Worm (Caenorhabditis elegans) whole organism, young adult: Measurements from ENCODE around the gene miz-1.
A peak's percentile ranks its signal among the peaks of the same experiment; 100 is the strongest.

ENCODE experiments used
- F22D6.2 ChIP-seq: sonication (generic microtip); optimal IDR thresholded peaks from 2 replicates; lab custom pipeline; 2016; ENCODE audit warnings: mild to moderate bottlenecking, missing genetic modification characterization, missing compliant biosample characterization
- F33H1.4 ChIP-seq: fragments of 200-800 bp; sonication (Bioruptor generic); IDR thresholded peaks from 2 replicates; pipeline ENCODE4 v1.3.6; 2022; ENCODE audit warnings: missing genetic modification reagents, missing genetic modification characterization, missing compliant biosample characterization
- F37B4.10 ChIP-seq: fragments of 200-800 bp; sonication (Bioruptor generic); IDR thresholded peaks from 2 replicates; pipeline ENCODE4 v1.3.6; 2022; ENCODE audit warnings: missing genetic modification characterization, missing compliant biosample characterization
- F39B2.1 ChIP-seq: fragments of 200-800 bp; sonication (Bioruptor generic); IDR thresholded peaks from 2 replicates; pipeline ENCODE4 v1.3.6; 2022; ENCODE audit warnings: missing genetic modification reagents, missing genetic modification characterization, missing compliant biosample characterization
- Y53F4B.3 ChIP-seq: fragments of 200-800 bp; sonication (Bioruptor generic); IDR thresholded peaks from 2 replicates; pipeline ENCODE4 v1.3.6; 2022; ENCODE audit warnings: missing genetic modification reagents, missing genetic modification characterization, missing compliant biosample characterization
- Y67H2A.10 ChIP-seq: fragments of 200-800 bp; sonication (Bioruptor generic); conservative IDR thresholded peaks from 2 replicates; pipeline ENCODE4 v1.3.6; 2022; ENCODE audit warnings: missing genetic modification reagents, missing genetic modification characterization, missing compliant biosample characterization
- Y79H2A.3 ChIP-seq: fragments of 200-800 bp; sonication (Bioruptor generic); conservative IDR thresholded peaks from 2 replicates; pipeline ENCODE4 v1.3.6; 2022; ENCODE audit warnings: missing genetic modification reagents, missing genetic modification characterization, missing compliant biosample characterization
- ama-1 ChIP-seq, 3 experiments: fragments of 150-350 bp in 1 of 3; sonication (generic microtip) in 2 of 3; optimal IDR thresholded peaks; 2 replicates each; lab custom pipeline; 2014 to 2018; ENCODE audit warnings: missing biosample characterization in 2 of 3, missing genetic modification characterization in 2 of 3, missing genetic modification reagents in 2 of 3
- atf-7 ChIP-seq: sonication (generic microtip); optimal IDR thresholded peaks from 2 replicates; lab custom pipeline; 2017; ENCODE audit warnings: mild to moderate bottlenecking, missing genetic modification characterization, missing compliant biosample characterization
- athp-1 ChIP-seq: sonication (generic microtip); optimal IDR thresholded peaks from 2 replicates; lab custom pipeline; 2017; ENCODE audit warnings: mild to moderate bottlenecking, missing genetic modification characterization, missing compliant biosample characterization
- attf-6 ChIP-seq: fragments of 200-800 bp; sonication (Bioruptor generic); IDR thresholded peaks from 2 replicates; pipeline ENCODE4 v1.3.6; 2022; ENCODE audit warnings: missing genetic modification reagents, missing genetic modification characterization, missing compliant biosample characterization
- bed-1 ChIP-seq: fragments of 200-800 bp; sonication (Bioruptor generic); IDR thresholded peaks from 2 replicates; pipeline ENCODE4 v1.3.6; 2022; ENCODE audit warnings: missing genetic modification reagents, missing genetic modification characterization, missing compliant biosample characterization
- ccch-3 ChIP-seq: fragments of 200-800 bp; sonication (Bioruptor generic); optimal IDR thresholded peaks from 2 replicates; lab custom pipeline; 2018; ENCODE audit warnings: mild to moderate bottlenecking, missing genetic modification characterization, missing compliant biosample characterization
- dox-1 ChIP-seq: fragments of 200-800 bp; sonication (Bioruptor generic); IDR thresholded peaks from 2 replicates; pipeline ENCODE4 v1.3.6; 2022; ENCODE audit warnings: missing genetic modification reagents, missing genetic modification characterization, missing compliant biosample characterization
- dpff-1 ChIP-seq: sonication (generic microtip); optimal IDR thresholded peaks from 2 replicates; lab custom pipeline; 2017; ENCODE audit warnings: mild to moderate bottlenecking, missing genetic modification characterization, missing compliant biosample characterization
- ekl-4 ChIP-seq: fragments of 200-800 bp; sonication (Bioruptor generic); IDR thresholded peaks from 2 replicates; pipeline ENCODE4 v1.3.6; 2022; ENCODE audit warnings: missing genetic modification reagents, missing genetic modification characterization, missing compliant biosample characterization
- ets-4 ChIP-seq: fragments of 200-800 bp; sonication (Bioruptor generic); optimal IDR thresholded peaks from 2 replicates; lab custom pipeline; 2018; ENCODE audit warnings: mild to moderate bottlenecking, missing genetic modification characterization, missing compliant biosample characterization
- hlh-12 ChIP-seq: sonication (generic microtip); optimal IDR thresholded peaks from 2 replicates; lab custom pipeline; 2016; ENCODE audit warnings: missing genetic modification characterization, missing compliant biosample characterization
- hmg-1.2 ChIP-seq: fragments of 200-800 bp; sonication (Bioruptor generic); IDR thresholded peaks from 2 replicates; pipeline ENCODE4 v1.3.6; 2022; ENCODE audit warnings: missing genetic modification reagents, missing genetic modification characterization, missing compliant biosample characterization
- hmg-20 ChIP-seq: fragments of 200-800 bp; sonication (Bioruptor generic); IDR thresholded peaks from 2 replicates; pipeline ENCODE4 v1.3.6; 2022; ENCODE audit warnings: missing genetic modification reagents, missing genetic modification characterization, missing compliant biosample characterization
- lin-40 ChIP-seq: sonication (generic microtip); optimal IDR thresholded peaks from 2 replicates; lab custom pipeline; 2016; ENCODE audit warnings: missing genetic modification characterization, mild to moderate bottlenecking, missing compliant biosample characterization, missing genotype, missing genetic modification reagents
- mes-4 ChIP-seq: sonication (generic microtip); optimal IDR thresholded peaks from 2 replicates; lab custom pipeline; 2016; ENCODE audit warnings: missing genotype, missing genetic modification characterization, missing compliant biosample characterization
- nfyb-1 ChIP-seq: fragments of 200-800 bp; sonication (Bioruptor generic); IDR thresholded peaks from 2 replicates; pipeline ENCODE4 v1.3.6; 2022; ENCODE audit warnings: missing genetic modification reagents, missing genetic modification characterization, missing compliant biosample characterization
- nhr-179 ChIP-seq: sonication (generic microtip); optimal IDR thresholded peaks from 2 replicates; lab custom pipeline; 2016; ENCODE audit warnings: mild to moderate bottlenecking, missing genetic modification characterization, missing compliant biosample characterization
- nhr-80 ChIP-seq: sonication (generic microtip); optimal IDR thresholded peaks from 2 replicates; lab custom pipeline; 2016; ENCODE audit warnings: missing genetic modification characterization, missing compliant biosample characterization
- pbrm-1 ChIP-seq: fragments of 200-800 bp; sonication (Bioruptor generic); IDR thresholded peaks from 2 replicates; pipeline ENCODE4 v1.3.6; 2022; ENCODE audit warnings: missing genetic modification reagents, missing genetic modification characterization, missing compliant biosample characterization
- rcor-1 ChIP-seq: fragments of 200-800 bp; sonication (Bioruptor generic); IDR thresholded peaks from 2 replicates; pipeline ENCODE4 v1.3.6; 2022; ENCODE audit warnings: missing genetic modification reagents, missing genetic modification characterization, missing compliant biosample characterization
- sea-2 ChIP-seq: fragments of 200-800 bp; sonication (Bioruptor generic); IDR thresholded peaks from 2 replicates; pipeline ENCODE4 v1.3.6; 2022; ENCODE audit warnings: missing genetic modification characterization, missing compliant biosample characterization
- snpc-3.4 ChIP-seq: sonication (generic microtip); optimal IDR thresholded peaks from 2 replicates; lab custom pipeline; 2017; ENCODE audit warnings: missing genetic modification characterization, mild to moderate bottlenecking, missing compliant biosample characterization, antibody characterized with exemption, moderate library complexity, missing genotype, missing genetic modification reagents
- tbp1 ChIP-seq: fragments of 200-800 bp; sonication (Bioruptor generic); optimal IDR thresholded peaks from 2 replicates; lab custom pipeline; 2018; ENCODE audit warnings: mild to moderate bottlenecking, missing genetic modification characterization, missing compliant biosample characterization
- tlf-1 ChIP-seq: fragments of 200-800 bp; sonication (Bioruptor generic); optimal IDR thresholded peaks from 2 replicates; lab custom pipeline; 2018; ENCODE audit warnings: mild to moderate bottlenecking, missing genetic modification characterization, missing compliant biosample characterization
- xnd-1 ChIP-seq: sonication (generic microtip); optimal IDR thresholded peaks from 2 replicates; lab custom pipeline; 2016; ENCODE audit warnings: missing genotype, missing genetic modification reagents, missing genetic modification characterization, missing compliant biosample characterization
- ztf-25 ChIP-seq: fragments of 200-800 bp; sonication (Bioruptor generic); IDR thresholded peaks from 2 replicates; pipeline ENCODE4 v1.3.6; 2022; ENCODE audit warnings: missing genetic modification reagents, missing genetic modification characterization, missing compliant biosample characterization
- ztf-26 ChIP-seq: sonication (generic microtip); optimal IDR thresholded peaks from 2 replicates; lab custom pipeline; 2017; ENCODE audit warnings: missing genetic modification characterization, missing compliant biosample characterization
- ztf-3 ChIP-seq: fragments of 200-800 bp; sonication (Bioruptor generic); optimal IDR thresholded peaks from 2 replicates; lab custom pipeline; 2018; ENCODE audit warnings: mild to moderate bottlenecking, missing genetic modification characterization, missing compliant biosample characterization

Gene miz-1

ce11 chrIV:10779328-10779727 is 32.9 kb upstream of the miz-1 start:
- TF ChIP-seq nfyb-1 (GFP tag; lab: Robert Waterston, UW) (0 out of 2 replicates have a peak, but pooled peaks have one; percentile 11), hmg-20 (GFP tag; lab: Robert Waterston, UW) (no peak), dox-1 (GFP tag; lab: Robert Waterston, UW) (no peak)

ce11 chrIV:10780583-10780982 is 31.6 kb upstream of the miz-1 start, which contains the start of gene swt-3:
Gene swt-3 (minus strand): TSS chrIV:10780683.
- TF ChIP-seq F37B4.10 (GFP tag; lab: Robert Waterston, UW) (no peak), tbp1 (GFP tag; lab: Kevin White, UChicago) (no peak), mes-4 (tag; lab: Kevin White, UChicago) (no peak), ztf-25 (GFP tag; lab: Robert Waterston, UW) (no peak), ekl-4 (GFP tag; lab: Robert Waterston, UW) (no peak), F22D6.2 (tag; lab: Kevin White, UChicago) (no peak), Y67H2A.10 (GFP tag; lab: Robert Waterston, UW) (no peak), Y79H2A.3 (GFP tag; lab: Robert Waterston, UW) (no peak), xnd-1 (tag; lab: Kevin White, UChicago) (no peak), attf-6 (GFP tag; lab: Robert Waterston, UW) (no peak), ccch-3 (GFP tag; lab: Kevin White, UChicago) (no peak)

DNA sequence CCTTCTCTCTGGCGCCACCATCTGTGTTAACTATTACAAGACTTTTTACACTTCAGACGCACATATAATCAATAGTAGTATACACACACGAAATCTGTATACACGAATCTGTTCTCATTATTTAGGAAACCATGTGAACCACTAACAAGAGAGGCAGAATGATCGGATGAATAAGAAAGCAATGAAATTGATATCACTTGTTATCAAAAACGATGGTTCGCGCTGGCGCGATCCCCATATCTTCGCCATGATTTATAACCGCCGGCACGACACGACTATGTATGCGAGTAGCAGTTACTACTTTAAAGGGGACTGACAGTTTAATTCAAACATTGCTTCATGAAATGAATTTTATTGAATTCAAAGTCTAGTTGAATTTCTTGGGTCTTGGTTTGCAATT is 30.9 kb upstream of the miz-1 start:
- no peak for TF ChIP-seq pbrm-1 (GFP tag; lab: Robert Waterston, UW)
- no peak for TF ChIP-seq rcor-1 (GFP tag; lab: Robert Waterston, UW)
- no peak for TF ChIP-seq athp-1
- no peak for TF ChIP-seq xnd-1 (tag; lab: Kevin White, UChicago)
- TF ChIP-seq atf-7 (tag; lab: Kevin White, UChicago): no peak
- no peak for TF ChIP-seq dpff-1 (tag; lab: Kevin White, UChicago)
- no peak for TF ChIP-seq tlf-1 (GFP tag; lab: Kevin White, UChicago)
- TF ChIP-seq F39B2.1: no peak
- TF ChIP-seq nhr-179 (tag; lab: Kevin White, UChicago): no peak
- TF ChIP-seq sea-2: no peak
- TF ChIP-seq ets-4 (GFP tag; lab: Kevin White, UChicago): no peak
- no peak for TF ChIP-seq ztf-3 (GFP tag; lab: Kevin White, UChicago)
- TF ChIP-seq ama-1 (optimal IDR thresholded peaks at IDR 0.05; lab: Kevin White, UChicago): no peak
- TF ChIP-seq ama-1 (GFP tag; optimal IDR thresholded peaks at IDR 0.05; lab: Kevin White, UChicago): no peak
- TF ChIP-seq snpc-3.4 (tag; lab: Kevin White, UChicago): no peak
- no peak for TF ChIP-seq nhr-80 (tag; lab: Kevin White, UChicago)
- no peak for TF ChIP-seq hmg-20 (GFP tag; lab: Robert Waterston, UW)
- TF ChIP-seq F33H1.4 (GFP tag; lab: Robert Waterston, UW): no peak

ce11 chrIV:10782014-10782413 is 30.2 kb upstream of the miz-1 start:
- peak; percentile 57 for TF ChIP-seq ztf-26 (tag; lab: Kevin White, UChicago)
- no peak for TF ChIP-seq Y79H2A.3 (GFP tag; lab: Robert Waterston, UW)
- peak; percentile 32 for TF ChIP-seq lin-40 (tag; lab: Kevin White, UChicago)

DNA sequence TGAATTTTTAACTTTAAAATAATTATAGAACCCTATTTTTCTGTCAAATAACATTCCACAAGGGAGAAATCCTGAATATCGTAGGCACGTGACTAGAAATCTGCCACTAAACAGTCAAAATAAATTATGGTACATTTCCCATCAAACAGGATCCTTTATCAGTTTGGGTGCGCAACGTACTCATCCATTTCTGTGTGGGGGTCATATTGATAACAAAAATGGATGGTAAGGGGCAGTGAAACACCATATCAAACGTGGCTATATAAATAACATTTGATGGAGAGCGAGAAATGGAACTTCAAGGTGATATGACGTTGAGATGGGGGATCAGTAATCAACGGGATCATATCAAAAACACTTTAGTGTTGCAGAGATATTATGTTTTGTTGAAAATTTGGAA is 28.1 kb upstream of the miz-1 start:
- TF ChIP-seq Y53F4B.3 (GFP tag; lab: Robert Waterston, UW): no peak
- TF ChIP-seq ztf-25 (GFP tag; lab: Robert Waterston, UW): no peak
- no peak for TF ChIP-seq ztf-3 (GFP tag; lab: Kevin White, UChicago)
- no peak for TF ChIP-seq hlh-12 (tag; lab: Kevin White, UChicago)
- TF ChIP-seq bed-1 (GFP tag; lab: Robert Waterston, UW): no peak
- no peak for TF ChIP-seq Y67H2A.10 (GFP tag; lab: Robert Waterston, UW)
- no peak for TF ChIP-seq hmg-1.2 (GFP tag; lab: Robert Waterston, UW)
- no peak for TF ChIP-seq ets-4 (GFP tag; lab: Kevin White, UChicago)
- TF ChIP-seq, all 124 proteins: peak for 0
